Fruit fly (Drosophila melanogaster) S2 (cell line): ENCODE results near the gene CG13097.

ENCODE experiments used
- CG8478 ChIP-seq: fragments of >200 bp; optimal IDR thresholded peaks from 2 replicates; lab custom pipeline; 2018
- CTCF ChIP-seq, 2 experiments: fragments of >200 bp; optimal IDR thresholded peaks; 2 replicates each; lab custom pipeline; 2018

DNA sequence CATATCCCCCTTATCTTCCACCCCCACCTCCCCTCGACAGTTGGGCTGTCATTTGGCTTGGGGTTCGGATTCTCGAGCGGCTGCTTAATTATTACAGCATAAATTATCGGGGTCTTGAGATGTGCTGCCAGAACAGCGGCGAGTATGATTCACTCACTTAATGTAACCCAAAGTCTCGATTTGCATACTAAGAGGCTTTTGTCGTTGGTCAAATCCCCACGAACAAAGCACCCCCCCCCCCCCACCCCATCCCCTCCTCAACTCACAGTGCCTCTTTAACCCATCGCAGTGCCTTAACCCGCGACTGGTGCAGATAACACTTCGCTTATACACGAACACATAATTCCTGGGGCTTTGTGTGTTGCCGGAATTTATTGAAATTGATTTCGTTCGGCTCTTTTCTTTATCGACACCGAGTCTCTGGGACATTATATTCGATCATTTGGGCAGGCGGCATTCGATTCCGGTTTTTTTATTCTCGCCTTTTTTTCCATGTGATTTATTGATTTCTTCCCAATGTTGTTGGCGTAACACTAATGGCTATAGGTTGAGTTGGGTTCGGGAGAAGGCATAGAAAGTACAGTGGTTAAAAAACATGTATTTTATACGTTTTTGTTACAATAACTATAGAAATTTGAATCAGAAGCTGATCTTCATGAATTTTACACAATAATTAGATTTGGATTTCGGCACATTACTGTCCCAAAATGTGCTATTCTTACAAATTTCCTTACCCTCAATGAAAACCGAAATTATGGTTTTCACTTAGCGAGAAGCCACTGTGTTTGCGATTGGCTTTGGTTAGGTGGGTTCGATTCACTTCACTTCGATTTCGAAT, 39.3 kb upstream of the CG13097 start:
- no peak for TF ChIP-seq CG8478 (lab: Kevin White, UChicago)
- no peak for TF ChIP-seq CTCF (optimal IDR thresholded peaks at IDR 0.05; lab: Kevin White, UChicago)
